Fruit fly (Drosophila melanogaster) whole organism, wandering third instar larva: Measurements from ENCODE around the gene CG43673.

Experiments used
- Abd-B ChIP-seq: fragments of >200 bp; optimal IDR thresholded peaks from 2 replicates; lab custom pipeline; 2017; ENCODE audit warnings: missing biosample characterization, missing genetic modification characterization
- CrebA ChIP-seq: fragments of 200-800 bp; sonication (Bioruptor generic); optimal IDR thresholded peaks from 2 replicates; lab custom pipeline; 2016; ENCODE audit warnings: missing biosample characterization, mild to moderate bottlenecking, missing genetic modification characterization, borderline replicate concordance
- Dfd ChIP-seq: fragments of >200 bp; optimal IDR thresholded peaks from 2 replicates; lab custom pipeline; 2017; ENCODE audit warnings: missing biosample characterization, missing genetic modification characterization
- GATAd ChIP-seq: sonication (Bioruptor generic); optimal IDR thresholded peaks from 2 replicates; lab custom pipeline; 2016; ENCODE audit warnings: missing biosample characterization, missing genetic modification characterization
- HLH106 ChIP-seq: fragments of 200-800 bp; optimal IDR thresholded peaks from 3 replicates; lab custom pipeline; 2019; ENCODE audit warnings: missing biosample characterization, mild to moderate bottlenecking, missing genetic modification characterization, moderate library complexity
- Hr78 ChIP-seq: fragments of >200 bp; optimal IDR thresholded peaks from 2 replicates; lab custom pipeline; 2017; ENCODE audit warnings: missing biosample characterization, missing genetic modification characterization
- Jra ChIP-seq: sonication (Bioruptor generic); optimal IDR thresholded peaks from 2 replicates; lab custom pipeline; 2016; ENCODE audit warnings: missing biosample characterization, missing genetic modification characterization
- Mio ChIP-seq: sonication (Bioruptor generic); optimal IDR thresholded peaks from 2 replicates; lab custom pipeline; 2016; ENCODE audit warnings: missing biosample characterization, missing genetic modification characterization
- Myc ChIP-seq: fragments of >200 bp; optimal IDR thresholded peaks from 2 replicates; lab custom pipeline; 2017
- N ChIP-seq: fragments of >200 bp; optimal IDR thresholded peaks from 2 replicates; lab custom pipeline; 2018; ENCODE audit warnings: missing biosample characterization, missing external identifiers, missing genetic modification characterization
- OdsH ChIP-seq: fragments of 200-800 bp; sonication (Bioruptor generic); optimal IDR thresholded peaks from 2 replicates; lab custom pipeline; 2016; ENCODE audit warnings: missing biosample characterization, mild to moderate bottlenecking, missing genetic modification characterization
- Rel ChIP-seq, 2 experiments: fragments of 200-800 bp; sonication (Bioruptor generic) in 1 of 2; optimal IDR thresholded peaks; 2 replicates in 1 of 2; 3 replicates in 1 of 2; lab custom pipeline; 2016 to 2019; ENCODE audit warnings: mild to moderate bottlenecking in 2 of 2, missing biosample characterization in 2 of 2, missing genetic modification characterization in 2 of 2, moderate library complexity in 1 of 2
- Vsx2 ChIP-seq: fragments of 200-300, 225-300 bp; sonication (Bioruptor generic); optimal IDR thresholded peaks from 2 replicates; lab custom pipeline; 2018; ENCODE audit warnings: missing biosample characterization, missing genetic modification characterization; ENCODE audit not compliant: partially characterized antibody
- br ChIP-seq: fragments of 200-800 bp; sonication (Bioruptor generic); optimal IDR thresholded peaks from 2 replicates; lab custom pipeline; 2016; ENCODE audit warnings: missing biosample characterization, missing genetic modification characterization
- brk ChIP-seq: fragments of 200-800 bp; sonication (Bioruptor generic); optimal IDR thresholded peaks from 2 replicates; lab custom pipeline; 2016; ENCODE audit warnings: missing biosample characterization, mild to moderate bottlenecking, missing genetic modification characterization
- dsf ChIP-seq: sonication (Bioruptor generic); optimal IDR thresholded peaks from 2 replicates; lab custom pipeline; 2016; ENCODE audit warnings: missing biosample characterization, missing genetic modification characterization, borderline replicate concordance
- ey ChIP-seq: fragments of 200-800 bp; sonication (Bioruptor generic); optimal IDR thresholded peaks from 2 replicates; lab custom pipeline; 2016; ENCODE audit warnings: missing biosample characterization, missing genetic modification characterization
- foxo ChIP-seq, 2 experiments: fragments of 200-800 bp; sonication (Bioruptor generic); optimal IDR thresholded peaks; 2 replicates in 1 of 2; 3 replicates in 1 of 2; lab custom pipeline; 2016 to 2017; ENCODE audit warnings: missing biosample characterization in 2 of 2, missing genetic modification characterization in 2 of 2
- h ChIP-seq: fragments of 200-800 bp; sonication (Bioruptor generic); optimal IDR thresholded peaks from 3 replicates; lab custom pipeline; 2016; ENCODE audit warnings: missing biosample characterization, mild to moderate bottlenecking, missing genetic modification characterization
- lola ChIP-seq: fragments of >200 bp; optimal IDR thresholded peaks from 2 replicates; lab custom pipeline; 2017; ENCODE audit warnings: missing biosample characterization, missing genetic modification characterization
- pan ChIP-seq: fragments of >200 bp; optimal IDR thresholded peaks from 2 replicates; lab custom pipeline; 2017
- psq ChIP-seq: fragments of 200-800 bp; sonication (Bioruptor generic); optimal IDR thresholded peaks from 3 replicates; lab custom pipeline; 2017; ENCODE audit warnings: missing biosample characterization, mild to moderate bottlenecking, missing genetic modification characterization, moderate library complexity
- rgr ChIP-seq: fragments of 200-800 bp; sonication (Bioruptor generic); optimal IDR thresholded peaks from 3 replicates; lab custom pipeline; 2016; ENCODE audit warnings: missing biosample characterization, mild to moderate bottlenecking, missing genetic modification characterization
- sage ChIP-seq: fragments of 200-800 bp; sonication (Bioruptor generic); optimal IDR thresholded peaks from 2 replicates; lab custom pipeline; 2016; ENCODE audit warnings: missing biosample characterization, mild to moderate bottlenecking, missing genetic modification characterization
- sv ChIP-seq: fragments of 200-800 bp; sonication (Bioruptor generic); optimal IDR thresholded peaks from 3 replicates; lab custom pipeline; 2016; ENCODE audit warnings: missing biosample characterization, missing genetic modification characterization
- tai ChIP-seq: sonication (Bioruptor generic); optimal IDR thresholded peaks from 2 replicates; lab custom pipeline; 2016; ENCODE audit warnings: missing biosample characterization, missing genetic modification characterization
- usp ChIP-seq: fragments of >200 bp; optimal IDR thresholded peaks from 2 replicates; lab custom pipeline; 2017; ENCODE audit warnings: missing biosample characterization, missing genetic modification characterization
- woc ChIP-seq: sonication (Bioruptor generic); optimal IDR thresholded peaks from 2 replicates; lab custom pipeline; 2016; ENCODE audit warnings: missing biosample characterization, mild to moderate bottlenecking, missing genetic modification characterization

Gene CG43673

dm6 chrX:15816905-15817304, 38.0 kb downstream of the CG43673 start:
- TF ChIP-seq woc (GFP tag; lab: Kevin White, UChicago) (no peak), Dfd (GFP tag; lab: Kevin White, UChicago) (peak; percentile 36), Mio (GFP tag; lab: Kevin White, UChicago) (no peak), Hr78 (GFP tag; lab: Kevin White, UChicago) (no peak), dsf (GFP tag; lab: Kevin White, UChicago) (no peak)
- TF ChIP-seq, all 38 proteins: peak for 1

- TF ChIP-seq Myc (no peak), OdsH (GFP tag; lab: Kevin White, UChicago) (no peak), rgr (GFP tag; lab: Kevin White, UChicago) (no peak), Dfd (GFP tag; lab: Kevin White, UChicago) (no peak), sv (GFP tag; lab: Kevin White, UChicago) (no peak), pan (lab: Kevin White, UChicago) (no peak), psq (GFP tag; lab: Kevin White, UChicago) (no peak), Mio (GFP tag; lab: Kevin White, UChicago) (no peak), Rel (GFP tag; optimal IDR thresholded peaks at IDR 0.05; lab: Kevin White, UChicago) (no peak), Rel (tag; optimal IDR thresholded peaks at IDR 0.05; lab: Kevin White, UChicago) (no peak), br (GFP tag; lab: Kevin White, UChicago) (no peak), usp (GFP tag; lab: Kevin White, UChicago) (no peak)
Measured at dm6 chrX:15817823-15818222, 38.9 kb downstream of the CG43673 start.

- TF ChIP-seq Jra (GFP tag; lab: Kevin White, UChicago), result no peak
- TF ChIP-seq Abd-B (GFP tag; lab: Kevin White, UChicago), result no peak
- no peak for TF ChIP-seq dsf (GFP tag; lab: Kevin White, UChicago)
- no peak for TF ChIP-seq Mio (GFP tag; lab: Kevin White, UChicago)
- TF ChIP-seq woc (GFP tag; lab: Kevin White, UChicago), result peak; percentile 34
- TF ChIP-seq tai (GFP tag; lab: Kevin White, UChicago), result no peak
- TF ChIP-seq OdsH (GFP tag; lab: Kevin White, UChicago), result no peak
- no peak for TF ChIP-seq Myc
- no peak for TF ChIP-seq GATAd (GFP tag; lab: Kevin White, UChicago)
- no peak for TF ChIP-seq sage (GFP tag; lab: Kevin White, UChicago)
- TF ChIP-seq psq (GFP tag; lab: Kevin White, UChicago), result no peak
- peak in 1 of 2 experiments; percentile 20 for TF ChIP-seq foxo (GFP tag; optimal IDR thresholded peaks at IDR 0.05; lab: Kevin White, UChicago)
- TF ChIP-seq HLH106 (tag; lab: Kevin White, UChicago), result peak; percentile 5
- no peak for TF ChIP-seq lola (GFP tag; lab: Kevin White, UChicago)
- no peak for TF ChIP-seq Hr78 (GFP tag; lab: Kevin White, UChicago)
Measured at dm6 chrX:15818608-15819184, 39.8 kb downstream of the CG43673 start.

- TF ChIP-seq h, result no peak
- no peak for TF ChIP-seq CrebA (GFP tag; lab: Kevin White, UChicago)
- no peak for TF ChIP-seq Abd-B (GFP tag; lab: Kevin White, UChicago)
- no peak for TF ChIP-seq ey (GFP tag; lab: Kevin White, UChicago)
- TF ChIP-seq br (GFP tag; lab: Kevin White, UChicago), result no peak
- TF ChIP-seq dsf (GFP tag; lab: Kevin White, UChicago), result no peak
- TF ChIP-seq Vsx2 (GFP tag; lab: Kevin White, UChicago), result no peak
- no peak for TF ChIP-seq brk
- TF ChIP-seq N, result no peak
- no peak for TF ChIP-seq Dfd (GFP tag; lab: Kevin White, UChicago)
- TF ChIP-seq rgr (GFP tag; lab: Kevin White, UChicago), result no peak
- no peak for TF ChIP-seq lola (GFP tag; lab: Kevin White, UChicago)
- no peak for TF ChIP-seq foxo (GFP tag; optimal IDR thresholded peaks at IDR 0.05; lab: Kevin White, UChicago)
- no peak for TF ChIP-seq sv (GFP tag; lab: Kevin White, UChicago)
- TF ChIP-seq Hr78 (GFP tag; lab: Kevin White, UChicago), result no peak
- TF ChIP-seq, all 38 proteins: peak for 0
Measured at dm6 chrX:15822363-15822762, 43.4 kb downstream of the CG43673 start.
